Worm (Caenorhabditis elegans) whole organism, young adult: ENCODE results near the gene F38E1.10.

ENCODE experiments used
- gei-17 ChIP-seq: fragments of 200-800 bp; sonication (Bioruptor generic); optimal IDR thresholded peaks from 2 replicates; lab custom pipeline; 2018; ENCODE audit warnings: mild to moderate bottlenecking, missing genetic modification characterization, missing compliant biosample characterization
- lag-1 ChIP-seq: fragments of 200-800 bp; sonication (Bioruptor generic); IDR thresholded peaks from 2 replicates; pipeline ENCODE4 v1.3.6; 2022; ENCODE audit warnings: missing genetic modification reagents, missing genetic modification characterization, missing compliant biosample characterization
- mel-28 ChIP-seq: sonication (generic microtip); optimal IDR thresholded peaks from 2 replicates; lab custom pipeline; 2016; ENCODE audit warnings: borderline replicate concordance, mild to moderate bottlenecking, missing genetic modification characterization, missing compliant biosample characterization
- rpc-1 ChIP-seq, 2 experiments: fragments of 150-350 bp in 1 of 2; sonication (generic microtip) in 1 of 2; optimal IDR thresholded peaks; 2 replicates each; lab custom pipeline; 2014 to 2018; ENCODE audit warnings: missing biosample characterization in 1 of 2, missing genetic modification characterization in 1 of 2, missing genetic modification reagents in 1 of 2, missing genotype in 1 of 2
- unc-62 ChIP-seq: fragments of 150-350 bp; optimal IDR thresholded peaks from 2 replicates; lab custom pipeline; 2014; ENCODE audit warnings: missing biosample characterization, missing genetic modification reagents, missing genetic modification characterization

- no peak for TF ChIP-seq mel-28 (tag; lab: Kevin White, UChicago)
- no peak for TF ChIP-seq lag-1
- no peak for TF ChIP-seq unc-62 (GFP tag; lab: Kevin White, UChicago)
- TF ChIP-seq gei-17 (GFP tag; lab: Kevin White, UChicago) = no peak
- no peak for TF ChIP-seq rpc-1 (optimal IDR thresholded peaks at IDR 0.05; lab: Kevin White, UChicago)
- no peak for TF ChIP-seq rpc-1 (tag; optimal IDR thresholded peaks at IDR 0.05; lab: Kevin White, UChicago)
Measured at ce11 chrV:8385879-8386530, 10.7 kb upstream of the F38E1.10 start, which contains the start of gene hsp-17.
